Fruit fly (Drosophila melanogaster) whole organism, embryonic: ENCODE measurements around the gene CG31638.

Experiments used
- Abd-B ChIP-seq: fragments of 200-800 bp; sonication (Bioruptor generic); optimal IDR thresholded peaks from 2 replicates; lab custom pipeline; 2018; ENCODE audit warnings: missing biosample characterization, mild to moderate bottlenecking, missing genetic modification characterization, moderate library complexity
- Awh ChIP-seq: fragments of 200-800 bp; sonication (Bioruptor generic); IDR thresholded peaks from 2 replicates; pipeline ENCODE4, ENCODE4 v1.3.6; 2022; ENCODE audit warnings: missing biosample characterization, missing genetic modification characterization
- CG10366 ChIP-seq: fragments of 200-800 bp; sonication (Bioruptor generic); IDR thresholded peaks from 2 replicates; pipeline ENCODE4 v1.3.6; 2022; ENCODE audit warnings: missing biosample characterization, missing genetic modification characterization
- CG12391 ChIP-seq: fragments of 200-800 bp; sonication (Bioruptor generic); optimal IDR thresholded peaks from 3 replicates; lab custom pipeline; 2018; ENCODE audit warnings: missing biosample characterization, mild to moderate bottlenecking, missing genetic modification characterization, moderate library complexity
- CG14667 ChIP-seq: fragments of 200-800 bp; sonication (Bioruptor generic); IDR thresholded peaks from 2 replicates; pipeline ENCODE4 v1.3.6; 2022; ENCODE audit warnings: missing biosample characterization, missing genetic modification characterization
- CG14965 ChIP-seq: fragments of 200-800 bp; sonication (Bioruptor generic); optimal IDR thresholded peaks from 2 replicates; lab custom pipeline; 2016; ENCODE audit warnings: missing biosample characterization, missing genetic modification characterization, borderline replicate concordance
- CG2875 ChIP-seq: fragments of 200-800 bp; sonication (Bioruptor generic); optimal IDR thresholded peaks from 2 replicates; lab custom pipeline; 2017; ENCODE audit warnings: missing biosample characterization, mild to moderate bottlenecking, missing genetic modification characterization, missing genetic modification reagents
- CG2889 ChIP-seq: fragments of 200-800 bp; sonication (Bioruptor generic); IDR thresholded peaks from 3 replicates; pipeline ENCODE4 v1.3.6; 2022; ENCODE audit warnings: missing biosample characterization, missing genetic modification characterization
- CG3163 ChIP-seq: fragments of 200-800 bp; sonication (Bioruptor generic); optimal IDR thresholded peaks from 3 replicates; lab custom pipeline; 2016; ENCODE audit warnings: missing biosample characterization, missing genetic modification characterization
- CG4617 ChIP-seq: fragments of 200-800 bp; sonication (Bioruptor generic); optimal IDR thresholded peaks from 3 replicates; lab custom pipeline; 2016; ENCODE audit warnings: missing biosample characterization, missing genetic modification characterization, borderline replicate concordance
- CG6791 ChIP-seq: fragments of 200-800 bp; sonication (Bioruptor generic); IDR thresholded peaks from 3 replicates; pipeline ENCODE4 v1.3.6; 2022; ENCODE audit warnings: missing biosample characterization, missing genetic modification characterization; ENCODE audit not compliant: partially characterized antibody
- CG7745 ChIP-seq: fragments of 200-800 bp; sonication (Bioruptor generic); optimal IDR thresholded peaks from 2 replicates; lab custom pipeline; 2018; ENCODE audit warnings: missing biosample characterization, mild to moderate bottlenecking, missing genetic modification characterization, moderate library complexity
- D19B ChIP-seq: fragments of 200-800 bp; sonication (Bioruptor generic); optimal IDR thresholded peaks from 2 replicates; lab custom pipeline; 2017; ENCODE audit warnings: missing biosample characterization, mild to moderate bottlenecking, missing genetic modification characterization
- Dip3 ChIP-seq: fragments of 200-800 bp; sonication (Bioruptor generic); optimal IDR thresholded peaks from 3 replicates; lab custom pipeline; 2016; ENCODE audit warnings: missing biosample characterization, missing genetic modification characterization
- Ets65A ChIP-seq: fragments of 200-800 bp; sonication (Bioruptor generic); peaks from one replicate; lab custom pipeline; 2016; ENCODE audit warnings: missing biosample characterization, missing genetic modification characterization
- Fer3 ChIP-seq: fragments of 200-800 bp; sonication (Bioruptor generic); optimal IDR thresholded peaks from 2 replicates; lab custom pipeline; 2018; ENCODE audit warnings: missing biosample characterization, mild to moderate bottlenecking, missing genetic modification characterization, moderate library complexity
- Gug ChIP-seq: fragments of 200-800 bp; sonication (Bioruptor generic); IDR thresholded peaks from 4 replicates; pipeline ENCODE4 v1.3.6; 2022; ENCODE audit warnings: missing biosample characterization, missing genetic modification characterization
- HHEX ChIP-seq: fragments of 200-800 bp; sonication (Bioruptor generic); optimal IDR thresholded peaks from 3 replicates; lab custom pipeline; 2017; ENCODE audit warnings: missing biosample characterization, mild to moderate bottlenecking, missing genetic modification characterization, missing genetic modification reagents
- Hr78 ChIP-seq, 2 experiments: fragments of 200-800 bp in 1 of 2; fragments of >200 bp in 1 of 2; sonication (Bioruptor generic) in 1 of 2; optimal IDR thresholded peaks; 2 replicates each; lab custom pipeline; 2017 to 2019; ENCODE audit warnings: missing biosample characterization in 2 of 2, missing genetic modification characterization in 2 of 2, mild to moderate bottlenecking in 1 of 2, moderate library complexity in 1 of 2
- Lim3 ChIP-seq: fragments of 200-800 bp; sonication (Bioruptor generic); IDR thresholded peaks from 2 replicates; pipeline ENCODE4 v1.3.6; 2022; ENCODE audit warnings: missing biosample characterization, missing genetic modification characterization
- Med ChIP-seq: fragments of 200-800 bp; sonication (Bioruptor generic); peaks from one replicate; lab custom pipeline; 2016; ENCODE audit warnings: missing biosample characterization, missing genetic modification characterization, mild to moderate bottlenecking, inconsistent platforms, moderate library complexity
- NK7.1 ChIP-seq: fragments of 200-800 bp; sonication (Bioruptor generic); optimal IDR thresholded peaks from 3 replicates; lab custom pipeline; 2016; ENCODE audit warnings: missing biosample characterization, missing genetic modification characterization
- Nf-YA ChIP-seq: fragments of 200-800 bp; sonication (Bioruptor generic); IDR thresholded peaks from 2 replicates; pipeline ENCODE4 v1.3.6; 2022; ENCODE audit warnings: missing biosample characterization, missing genetic modification characterization
- Opbp ChIP-seq: fragments of 200-800 bp; sonication (Bioruptor generic); IDR thresholded peaks from 3 replicates; pipeline ENCODE4 v1.3.6; 2022; ENCODE audit warnings: missing biosample characterization, missing genetic modification characterization; ENCODE audit not compliant: partially characterized antibody
- Sox100B ChIP-seq: fragments of 200-800 bp; sonication (Bioruptor generic); optimal IDR thresholded peaks from 3 replicates; lab custom pipeline; 2018; ENCODE audit warnings: missing biosample characterization, mild to moderate bottlenecking, missing genetic modification characterization
- Sry-δ ChIP-seq: fragments of 200-800 bp; sonication (Bioruptor generic); optimal IDR thresholded peaks from 2 replicates; lab custom pipeline; 2016; ENCODE audit warnings: missing biosample characterization, missing genetic modification characterization
- Stat92E ChIP-seq, 3 experiments: fragments of >200 bp in 2 of 3; fragments of 200-800 bp in 1 of 3; sonication (Bioruptor generic) in 1 of 3; optimal IDR thresholded peaks; 2 replicates each; lab custom pipeline; 2017 to 2019; ENCODE audit warnings: missing biosample characterization in 3 of 3, missing genetic modification characterization in 3 of 3, mild to moderate bottlenecking in 1 of 3, moderate library complexity in 1 of 3
- abd-A ChIP-seq: fragments of 200-800 bp; sonication (Bioruptor generic); optimal IDR thresholded peaks from 3 replicates; lab custom pipeline; 2019; ENCODE audit warnings: missing biosample characterization, mild to moderate bottlenecking, missing genetic modification characterization, moderate library complexity
- ato ChIP-seq: fragments of 200-800 bp; sonication (Bioruptor generic); IDR thresholded peaks from 2 replicates; pipeline ENCODE4 v1.3.6; 2022; ENCODE audit warnings: missing biosample characterization, missing genetic modification characterization; ENCODE audit not compliant: partially characterized antibody
- cas ChIP-seq: fragments of 200-800 bp; sonication (Bioruptor generic); IDR thresholded peaks from 2 replicates; pipeline ENCODE4 v1.3.6; 2022; ENCODE audit warnings: missing biosample characterization, missing genetic modification characterization
- cg ChIP-seq: fragments of 200-800 bp; sonication (Bioruptor generic); optimal IDR thresholded peaks from 3 replicates; lab custom pipeline; 2019; ENCODE audit warnings: missing biosample characterization, mild to moderate bottlenecking, missing genetic modification characterization, moderate library complexity
- crol ChIP-seq: fragments of 200-800 bp; sonication (Bioruptor generic); IDR thresholded peaks from 2 replicates; pipeline ENCODE4 v1.3.6; 2022; ENCODE audit warnings: missing biosample characterization, missing genetic modification characterization
- dimm ChIP-seq: fragments of 200-800 bp; sonication (Bioruptor generic); IDR thresholded peaks from 2 replicates; pipeline ENCODE4 v1.3.6; 2022; ENCODE audit warnings: missing biosample characterization, missing genetic modification characterization
- en ChIP-seq: fragments of 200-800 bp; sonication (Bioruptor generic); optimal IDR thresholded peaks from 2 replicates; lab custom pipeline; 2016; ENCODE audit warnings: missing biosample characterization, missing genetic modification characterization
- grn ChIP-seq: fragments of 200-800 bp; sonication (Bioruptor generic); optimal IDR thresholded peaks from 3 replicates; lab custom pipeline; 2017; ENCODE audit warnings: missing biosample characterization, missing genetic modification characterization
- her ChIP-seq: fragments of 200-800 bp; sonication (Bioruptor generic); optimal IDR thresholded peaks from 2 replicates; lab custom pipeline; 2016; ENCODE audit warnings: missing biosample characterization, missing genetic modification characterization
- klu ChIP-seq: fragments of 200-800 bp; sonication (Bioruptor generic); IDR thresholded peaks from 2 replicates; pipeline ENCODE4 v1.3.6; 2022; ENCODE audit warnings: missing biosample characterization, missing genetic modification characterization
- kni ChIP-seq: fragments of 200-800 bp; sonication (Bioruptor generic); optimal IDR thresholded peaks from 3 replicates; lab custom pipeline; 2017; ENCODE audit warnings: mild to moderate bottlenecking, missing biosample characterization, missing genetic modification reagents, missing genetic modification characterization
- oc ChIP-seq: fragments of 200-800 bp; sonication (Bioruptor generic); optimal IDR thresholded peaks from 2 replicates; lab custom pipeline; 2018; ENCODE audit warnings: missing biosample characterization, mild to moderate bottlenecking, missing genetic modification characterization, moderate library complexity
- p53 ChIP-seq: fragments of 200-800 bp; sonication (Bioruptor generic); optimal IDR thresholded peaks from 2 replicates; lab custom pipeline; 2016; ENCODE audit warnings: missing biosample characterization, missing genetic modification characterization
- pros ChIP-seq: fragments of 200-800 bp; sonication (Bioruptor generic); optimal IDR thresholded peaks from 3 replicates; lab custom pipeline; 2019; ENCODE audit warnings: missing biosample characterization, mild to moderate bottlenecking, missing genetic modification characterization, moderate library complexity
- sd ChIP-seq: fragments of 200-800 bp; sonication (Bioruptor generic); optimal IDR thresholded peaks from 3 replicates; lab custom pipeline; 2018; ENCODE audit warnings: missing biosample characterization, mild to moderate bottlenecking, missing genetic modification characterization, moderate library complexity
- sisA ChIP-seq: fragments of 200-800 bp; sonication (Bioruptor generic); IDR thresholded peaks from 2 replicates; pipeline ENCODE4 v1.3.6; 2022; ENCODE audit warnings: missing biosample characterization, missing genetic modification characterization
- sqz ChIP-seq: fragments of 200-800 bp; sonication (Bioruptor generic); optimal IDR thresholded peaks from 3 replicates; lab custom pipeline; 2018; ENCODE audit warnings: missing biosample characterization, mild to moderate bottlenecking, missing genetic modification characterization
- vvl ChIP-seq: fragments of 200-800 bp; sonication (Bioruptor generic); IDR thresholded peaks from 2 replicates; pipeline ENCODE4 v1.3.6; 2022; ENCODE audit warnings: missing biosample characterization, missing genetic modification characterization

The CG31638 gene

DNA sequence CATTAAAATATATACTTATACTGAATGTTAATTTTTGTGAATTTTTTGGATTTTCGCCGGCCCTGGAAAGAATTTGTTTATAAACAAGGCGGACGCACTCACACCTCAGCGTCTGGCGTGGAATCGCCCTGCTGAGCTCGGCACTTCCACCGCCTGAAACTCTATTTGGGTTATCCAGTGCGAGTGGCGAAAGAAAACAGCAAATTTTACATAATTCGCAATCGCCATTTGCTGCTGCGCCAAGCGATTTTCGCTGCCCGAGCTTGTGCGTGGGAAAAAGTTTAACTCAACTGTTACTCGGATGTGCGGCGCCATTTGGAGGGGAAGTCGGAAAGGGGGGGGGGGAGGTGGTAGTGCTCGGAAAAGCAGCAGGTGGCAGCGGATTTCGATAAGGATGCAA lies 42.1 kb downstream of the CG31638 start:
- TF ChIP-seq crol (GFP tag; lab: Robert Waterston, UW) (0 out of 2 replicates have a peak, but pooled peaks have one; percentile 9), vvl (GFP tag; lab: Robert Waterston, UW) (no peak)

DNA sequence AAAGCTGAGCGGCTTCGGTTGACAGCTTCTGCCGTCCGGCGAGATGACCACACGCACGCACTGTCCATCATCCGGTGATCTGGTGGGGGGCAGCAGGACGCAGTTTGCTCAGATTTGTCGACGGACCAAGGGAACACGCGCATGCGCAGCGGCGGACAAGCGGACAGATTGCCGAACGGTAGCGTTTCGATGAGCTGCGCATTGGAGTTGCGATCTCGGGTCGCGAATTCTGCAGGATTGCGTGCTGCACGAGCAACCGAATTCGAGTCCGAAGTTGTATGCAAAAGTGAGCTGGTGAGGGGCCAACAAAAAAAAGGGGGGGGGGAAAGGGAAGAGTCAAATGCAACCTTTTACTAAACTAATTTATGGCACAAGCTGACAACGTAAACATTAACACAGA lies 42.9 kb downstream of the CG31638 start:
- peak; percentile 3 for TF ChIP-seq Med
- no peak for TF ChIP-seq Lim3
- no peak for TF ChIP-seq CG2889
- TF ChIP-seq HHEX (GFP tag; lab: Kevin White, UChicago): no peak
- TF ChIP-seq sisA (GFP tag; lab: Robert Waterston, UW): 0 out of 2 replicates have a peak, but pooled peaks have one; percentile 10
- TF ChIP-seq CG3163 (GFP tag; lab: Kevin White, UChicago): no peak
- TF ChIP-seq Abd-B (GFP tag; lab: Kevin White, UChicago): no peak
- 0 out of 3 replicates have a peak, but pooled peaks have one; percentile 11 for TF ChIP-seq CG6791
- no peak for TF ChIP-seq Dip3 (GFP tag; lab: Kevin White, UChicago)

DNA sequence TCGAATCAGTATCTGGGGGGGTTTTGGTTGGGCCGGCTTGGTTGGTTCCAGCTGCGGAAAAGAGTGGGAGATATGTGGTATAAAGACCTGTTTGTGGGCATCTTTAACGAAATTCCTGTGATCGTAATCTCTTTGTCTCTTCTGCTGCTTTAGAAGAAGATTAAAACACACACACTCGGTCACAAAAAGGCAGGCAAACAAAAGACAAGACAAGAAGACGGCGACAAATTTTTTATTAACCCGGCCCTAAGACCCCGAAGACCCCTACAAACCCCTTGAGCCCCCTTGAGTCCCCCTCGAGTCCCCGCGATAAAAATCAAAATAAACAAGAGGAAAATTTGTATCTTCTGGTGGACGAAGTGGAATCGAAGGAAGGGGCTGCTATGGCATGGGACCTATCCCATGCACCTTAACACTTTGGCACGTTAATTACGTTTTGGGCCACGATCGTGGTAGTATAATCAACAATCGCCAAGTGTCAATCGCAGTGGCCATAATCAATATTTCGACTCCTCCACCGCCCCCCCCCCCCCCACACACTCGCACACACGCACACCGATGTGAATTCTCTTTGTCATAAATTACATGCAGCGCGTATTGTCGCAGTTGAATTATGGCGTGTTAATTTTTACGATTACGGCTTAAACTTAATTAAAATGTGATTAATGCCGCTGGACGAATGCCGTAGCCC lies 43.4 kb downstream of the CG31638 start:
- 0 out of 2 replicates have a peak, but pooled peaks have one; percentile 13 for TF ChIP-seq Awh
- TF ChIP-seq Ets65A: peak; percentile 46
- TF ChIP-seq Sox100B (GFP tag; lab: Kevin White, UChicago): no peak
- peak; percentile 71 for TF ChIP-seq CG7745 (tag; lab: Kevin White, UChicago)
- peak; percentile 96 for TF ChIP-seq grn (GFP tag; lab: Kevin White, UChicago)
- peak; percentile 41 for TF ChIP-seq sqz
- no peak for TF ChIP-seq CG2875 (GFP tag; lab: Kevin White, UChicago)
- TF ChIP-seq cg (GFP tag; lab: Kevin White, UChicago): peak; percentile 39
- TF ChIP-seq pros (GFP tag; lab: Kevin White, UChicago): peak; percentile 94
- TF ChIP-seq Hr78 (GFP tag; optimal IDR thresholded peaks at IDR 0.05; lab: Kevin White, UChicago): peak in 1 of 2 experiments; percentile 23
- peak; percentile 47 for TF ChIP-seq abd-A
- TF ChIP-seq CG4617: no peak
- TF ChIP-seq crol (GFP tag; lab: Robert Waterston, UW): peak; percentile 84
- TF ChIP-seq kni: peak; percentile 58
- TF ChIP-seq Stat92E (GFP tag; optimal IDR thresholded peaks at IDR 0.05; lab: Kevin White, UChicago): peak in 1 of 3 experiments; percentile 16
- TF ChIP-seq CG14667 (GFP tag; lab: Robert Waterston, UW): no peak
- peak; percentile 80 for TF ChIP-seq oc (tag; lab: Kevin White, UChicago)
- peak; percentile 83 for TF ChIP-seq sd (tag; lab: Kevin White, UChicago)

DNA sequence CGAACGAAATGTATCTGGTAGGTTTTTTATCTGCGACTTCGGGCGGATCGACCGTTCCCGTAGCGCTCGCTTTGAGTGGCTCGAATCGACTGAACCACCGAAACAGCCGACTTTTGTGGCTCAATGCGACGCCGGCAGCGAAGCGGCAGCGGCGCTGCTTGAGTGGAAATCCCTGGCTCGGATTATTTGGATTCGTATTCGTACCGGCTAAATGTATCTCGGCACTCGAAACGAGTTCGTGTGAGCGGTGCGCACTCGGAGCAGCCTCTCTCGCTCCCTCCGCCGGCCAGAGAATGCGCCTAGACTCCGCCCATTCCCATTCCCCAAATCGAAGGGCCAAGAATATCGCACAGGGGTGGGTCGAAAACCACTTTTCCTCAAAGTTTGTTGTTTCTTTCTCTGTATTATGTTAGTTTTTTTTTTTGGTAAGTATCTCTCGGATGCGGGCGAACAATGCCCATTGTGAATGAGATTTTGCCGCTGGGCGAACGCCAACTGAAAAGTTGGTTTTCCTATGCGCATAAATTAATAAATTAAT lies 45.3 kb downstream of the CG31638 start:
- peak; percentile 73; the same call in 2 of the 3 replicates for TF ChIP-seq Opbp (GFP tag; lab: Robert Waterston, UW)
- TF ChIP-seq CG14965 (GFP tag; lab: Kevin White, UChicago): no peak
- no peak for TF ChIP-seq p53 (GFP tag; lab: Kevin White, UChicago)
- TF ChIP-seq Fer3: no peak
- TF ChIP-seq dimm (GFP tag; lab: Robert Waterston, UW): no peak
- no peak for TF ChIP-seq NK7.1 (GFP tag; lab: Kevin White, UChicago)
- TF ChIP-seq en: no peak
- TF ChIP-seq Nf-YA (GFP tag; lab: Robert Waterston, UW): no peak; the same call in 1 of the 2 replicates
- TF ChIP-seq CG10366: no peak
- no peak for TF ChIP-seq CG12391 (tag; lab: Kevin White, UChicago)
- no peak for TF ChIP-seq her (GFP tag; lab: Kevin White, UChicago)
- no peak for TF ChIP-seq Gug (GFP tag; lab: Robert Waterston, UW)
- TF ChIP-seq klu (GFP tag; lab: Robert Waterston, UW): no peak
- no peak for TF ChIP-seq Sry-δ (GFP tag; lab: Kevin White, UChicago)
- no peak for TF ChIP-seq D19B (GFP tag; lab: Kevin White, UChicago)
- TF ChIP-seq cas: no peak
- peak; percentile 37; the same call in 1 of the 2 replicates for TF ChIP-seq ato (GFP tag; lab: Robert Waterston, UW)
